Worm (Caenorhabditis elegans) whole organism, L3 larva: ENCODE data around the gene F23H11.7.

ENCODE experiments used
- R02D3.7 ChIP-seq: fragments of 150-350 bp; optimal IDR thresholded peaks from 2 replicates; lab custom pipeline; 2014; ENCODE audit warnings: missing biosample characterization, missing genetic modification characterization
- ama-1 ChIP-seq: fragments of 150-350 bp; optimal IDR thresholded peaks from 2 replicates; lab custom pipeline; 2018
- ceh-16 ChIP-seq: sonication (generic microtip); optimal IDR thresholded peaks from 2 replicates; lab custom pipeline; 2017; ENCODE audit warnings: missing biosample characterization, missing genetic modification characterization
- ceh-28 ChIP-seq: fragments of 150-350 bp; optimal IDR thresholded peaks from 2 replicates; lab custom pipeline; 2014; ENCODE audit warnings: missing biosample characterization, missing genetic modification reagents, missing genetic modification characterization
- daf-12 ChIP-seq: fragments of 150-350 bp; optimal IDR thresholded peaks from 2 replicates; lab custom pipeline; 2014; ENCODE audit warnings: missing biosample characterization, missing genetic modification reagents, missing genetic modification characterization
- egl-5 ChIP-seq: fragments of 150-350 bp; optimal IDR thresholded peaks from 2 replicates; lab custom pipeline; 2017; ENCODE audit warnings: missing biosample characterization, missing genetic modification reagents, missing genetic modification characterization, inconsistent platforms
- elt-1 ChIP-seq: fragments of 150-350 bp; optimal IDR thresholded peaks from 2 replicates; lab custom pipeline; 2014; ENCODE audit warnings: missing biosample characterization, missing genetic modification characterization
- elt-2 ChIP-seq: sonication (generic microtip); optimal IDR thresholded peaks from 2 replicates; lab custom pipeline; 2016; ENCODE audit warnings: missing genetic modification reagents, mild to moderate bottlenecking, missing genetic modification characterization, missing compliant biosample characterization
- fkh-2 ChIP-seq: fragments of 150-350 bp; optimal IDR thresholded peaks from 2 replicates; lab custom pipeline; 2014; ENCODE audit warnings: missing biosample characterization, missing genetic modification reagents, missing genetic modification characterization
- hmg-11 ChIP-seq: sonication (generic microtip); optimal IDR thresholded peaks from 2 replicates; lab custom pipeline; 2016; ENCODE audit warnings: missing genetic modification characterization, missing compliant biosample characterization
- jun-1 ChIP-seq: fragments of 150-350 bp; optimal IDR thresholded peaks from 2 replicates; lab custom pipeline; 2014; ENCODE audit warnings: missing biosample characterization, missing genetic modification reagents, missing genetic modification characterization
- lin-15B ChIP-seq: fragments of 150-350 bp; optimal IDR thresholded peaks from 2 replicates; lab custom pipeline; 2014; ENCODE audit warnings: missing biosample characterization, missing genetic modification characterization
- lin-39 ChIP-seq: fragments of 150-350 bp; optimal IDR thresholded peaks from 2 replicates; lab custom pipeline; 2018; ENCODE audit warnings: missing biosample characterization, missing genetic modification reagents, missing genetic modification characterization
- lsy-12 ChIP-seq: sonication (generic microtip); optimal IDR thresholded peaks from 2 replicates; lab custom pipeline; 2016; ENCODE audit warnings: mild to moderate bottlenecking, missing genetic modification characterization, missing compliant biosample characterization
- nfya-1 ChIP-seq: sonication (generic microtip); optimal IDR thresholded peaks from 2 replicates; lab custom pipeline; 2017; ENCODE audit warnings: missing genetic modification characterization, mild to moderate bottlenecking, missing compliant biosample characterization, antibody characterized with exemption, moderate library complexity; ENCODE audit not compliant: insufficient read depth
- nhr-11 ChIP-seq: fragments of 150-350 bp; optimal IDR thresholded peaks from 2 replicates; lab custom pipeline; 2014; ENCODE audit warnings: missing biosample characterization, missing genetic modification characterization
- nhr-23 ChIP-seq: fragments of 150-350 bp; optimal IDR thresholded peaks from 2 replicates; lab custom pipeline; 2014; ENCODE audit warnings: missing biosample characterization, missing genetic modification reagents, missing genetic modification characterization
- nhr-237 ChIP-seq: fragments of 150-350 bp; optimal IDR thresholded peaks from 2 replicates; lab custom pipeline; 2014; ENCODE audit warnings: missing biosample characterization, missing genetic modification characterization
- nhr-25 ChIP-seq: sonication (generic microtip); optimal IDR thresholded peaks from 2 replicates; lab custom pipeline; 2017; ENCODE audit warnings: missing biosample characterization, missing genetic modification characterization
- nhr-28 ChIP-seq: fragments of 150-350 bp; optimal IDR thresholded peaks from 2 replicates; lab custom pipeline; 2014; ENCODE audit warnings: missing biosample characterization, missing genetic modification characterization
- nhr-67 ChIP-seq: fragments of 150-350 bp; optimal IDR thresholded peaks from 2 replicates; lab custom pipeline; 2014; ENCODE audit warnings: missing biosample characterization, missing genetic modification characterization
- nhr-77 ChIP-seq: fragments of 150-350 bp; optimal IDR thresholded peaks from 2 replicates; lab custom pipeline; 2014; ENCODE audit warnings: missing biosample characterization, missing genetic modification characterization
- pha-4 ChIP-seq: fragments of 150-350 bp; optimal IDR thresholded peaks from 2 replicates; lab custom pipeline; 2014; ENCODE audit warnings: missing biosample characterization, missing genetic modification reagents, missing genetic modification characterization
- pqm-1 ChIP-seq: fragments of 150-350 bp; optimal IDR thresholded peaks from 2 replicates; lab custom pipeline; 2017; ENCODE audit warnings: missing biosample characterization, missing genetic modification characterization, inconsistent platforms
- sea-2 ChIP-seq: fragments of 150-350 bp; sonication (generic microtip); optimal IDR thresholded peaks from 4 replicates; lab custom pipeline; 2014; ENCODE audit warnings: missing biosample characterization, missing genetic modification reagents, missing genetic modification characterization
- snpc-4 ChIP-seq: fragments of 150-350 bp; optimal IDR thresholded peaks from 2 replicates; lab custom pipeline; 2014; ENCODE audit warnings: missing biosample characterization, missing genetic modification characterization
- tbx-2 ChIP-seq: sonication (generic microtip); optimal IDR thresholded peaks from 2 replicates; lab custom pipeline; 2016; ENCODE audit warnings: mild to moderate bottlenecking, missing genetic modification characterization, missing compliant biosample characterization
- unc-39 ChIP-seq: sonication (generic microtip); optimal IDR thresholded peaks from 4 replicates; lab custom pipeline; 2017; ENCODE audit warnings: missing biosample characterization, missing genetic modification characterization
- unc-62 ChIP-seq: fragments of 150-350 bp; sonication (generic microtip); optimal IDR thresholded peaks from 4 replicates; lab custom pipeline; 2014; ENCODE audit warnings: missing biosample characterization, missing genetic modification reagents, missing genetic modification characterization
- zag-1 ChIP-seq: fragments of 150-350 bp; optimal IDR thresholded peaks from 2 replicates; lab custom pipeline; 2014; ENCODE audit warnings: missing biosample characterization, missing genetic modification characterization

F23H11.7 gene

DNA sequence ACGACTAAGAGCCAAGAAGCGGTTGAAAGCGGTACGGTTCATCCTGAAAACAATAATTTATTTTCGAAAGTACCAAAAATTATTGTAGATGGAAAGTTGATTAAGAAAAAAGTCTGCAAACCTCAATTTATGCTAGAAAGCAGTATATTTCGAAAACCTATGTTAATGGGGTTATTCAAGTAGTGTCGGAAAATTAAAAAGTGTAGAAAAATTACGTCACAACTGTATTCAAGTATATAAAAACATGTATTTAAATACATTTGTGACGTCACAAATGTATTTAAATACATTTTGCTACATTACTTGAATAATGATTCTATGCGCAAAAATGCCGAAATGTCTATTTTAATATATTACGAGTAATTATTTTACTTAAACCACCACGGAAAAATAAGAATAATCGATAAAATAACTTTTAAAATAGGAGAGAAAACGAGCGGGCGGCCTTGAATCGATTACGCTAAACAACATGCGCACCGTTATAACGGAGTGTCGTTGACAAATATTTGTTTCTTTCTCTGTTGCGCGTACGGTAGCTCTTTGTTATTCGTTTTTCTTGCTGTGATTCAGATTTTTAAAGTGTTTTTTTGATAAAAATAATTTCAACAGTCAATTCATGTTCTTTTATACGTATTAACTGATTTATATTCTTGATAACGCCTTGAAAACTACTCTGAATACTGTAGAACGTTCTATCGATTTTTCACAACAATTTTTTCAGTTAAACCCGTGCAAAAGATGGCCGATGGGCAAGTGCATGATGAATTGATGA lies 8.5 kb downstream of the F23H11.7 start, which contains the start of the genes F23H11.5 and bra-2:
F23H11.5 (minus strand) TSS at position 51 of the 772 bp plus-strand sequence.
bra-2 (plus strand) TSS at position 722 of the 772 bp plus-strand sequence.
- TF ChIP-seq pqm-1 (tag; lab: Kevin White, UChicago), result no peak
- peak; percentile 13 for TF ChIP-seq nhr-23 (tag; lab: Kevin White, UChicago)
- TF ChIP-seq ceh-28, result peak; percentile 66
- TF ChIP-seq lin-15B (tag; lab: Kevin White, UChicago), result peak; percentile 39
- peak; percentile 50 for TF ChIP-seq nfya-1 (tag; lab: Kevin White, UChicago)
- peak; percentile 54 for TF ChIP-seq snpc-4 (tag; lab: Kevin White, UChicago)
- TF ChIP-seq elt-2 (tag; lab: Kevin White, UChicago), result peak; percentile 19
- no peak for TF ChIP-seq nhr-28 (tag; lab: Kevin White, UChicago)
- TF ChIP-seq pha-4 (tag; lab: Kevin White, UChicago), result peak; percentile 62
- peak; percentile 64 for TF ChIP-seq nhr-25

DNA sequence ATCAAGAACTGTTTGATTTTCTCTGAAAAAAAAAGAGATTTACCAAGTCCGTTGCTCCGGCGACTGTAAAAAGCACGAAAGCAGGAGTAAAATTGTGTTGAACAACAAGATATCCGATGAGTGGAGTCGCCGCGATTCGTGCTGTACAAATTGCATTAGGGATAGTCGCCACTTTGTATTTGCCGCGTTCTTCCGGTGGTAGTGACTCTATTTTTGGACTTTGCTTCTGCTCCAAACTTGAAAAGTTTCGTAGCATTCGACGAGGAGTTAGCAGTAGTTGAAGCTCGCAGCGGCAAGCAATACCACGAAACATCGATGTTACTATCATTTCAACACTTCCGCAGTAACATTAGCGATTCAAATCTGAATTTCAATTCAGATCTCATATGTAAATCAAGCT lies 9.7 kb downstream of the F23H11.7 start, which contains the start of gene crls-1:
crls-1 (minus strand) TSS at position 363 of the 400 bp plus-strand sequence.
- TF ChIP-seq nhr-67 (no peak), lin-39 (tag; lab: Kevin White, UChicago) (no peak), ama-1 (lab: Kevin White, UChicago) (peak; percentile 51), unc-39 (tag; lab: Kevin White, UChicago) (no peak), nfya-1 (tag; lab: Kevin White, UChicago) (no peak)

- TF ChIP-seq nhr-23 (tag; lab: Kevin White, UChicago), result peak; percentile 21
- TF ChIP-seq tbx-2, result no peak
- TF ChIP-seq pha-4 (tag; lab: Kevin White, UChicago), result peak; percentile 79
- TF ChIP-seq nhr-237 (tag; lab: Kevin White, UChicago), result no peak
- no peak for TF ChIP-seq ceh-16
- peak; percentile 56 for TF ChIP-seq jun-1 (tag; lab: Kevin White, UChicago)
- TF ChIP-seq nhr-11, result no peak
- peak; percentile 31 for TF ChIP-seq nhr-25
- TF ChIP-seq nhr-67, result no peak
- TF ChIP-seq hmg-11 (tag; lab: Kevin White, UChicago), result peak; percentile 38
- TF ChIP-seq sea-2 (GFP tag; lab: Kevin White, UChicago), result no peak
- TF ChIP-seq, all 47 proteins: peak for 5
These were observed 11.2 kb downstream of the F23H11.7 start for ce11 chrIII:907990-908389.

DNA sequence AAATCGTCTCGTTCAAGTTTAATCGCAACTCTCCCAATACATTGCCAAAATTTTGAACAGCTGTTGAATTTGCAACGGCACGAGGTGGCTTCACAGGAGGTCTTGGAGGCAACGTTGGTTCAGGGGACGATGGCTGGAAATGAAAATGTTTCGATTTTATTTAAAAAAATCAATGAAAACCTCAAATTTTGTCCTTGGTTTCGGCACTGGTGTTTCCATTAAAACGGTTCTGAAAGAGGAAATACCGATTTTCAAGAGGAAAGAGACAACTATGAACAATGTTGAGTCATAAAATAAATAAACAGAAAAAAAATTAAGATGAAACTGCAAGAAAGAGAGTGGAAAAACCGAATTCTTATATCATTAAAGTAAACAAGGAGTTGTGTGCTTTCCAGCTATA lies 11.9 kb downstream of the F23H11.7 start, which contains the start of gene F23H11.4:
F23H11.4 (minus strand) TSS at position 229 of the 400 bp plus-strand sequence.
- TF ChIP-seq pha-4 (tag; lab: Kevin White, UChicago) (peak; percentile 54), elt-1 (tag; lab: Kevin White, UChicago) (no peak)
- TF ChIP-seq, all 47 proteins: peak for 1

DNA sequence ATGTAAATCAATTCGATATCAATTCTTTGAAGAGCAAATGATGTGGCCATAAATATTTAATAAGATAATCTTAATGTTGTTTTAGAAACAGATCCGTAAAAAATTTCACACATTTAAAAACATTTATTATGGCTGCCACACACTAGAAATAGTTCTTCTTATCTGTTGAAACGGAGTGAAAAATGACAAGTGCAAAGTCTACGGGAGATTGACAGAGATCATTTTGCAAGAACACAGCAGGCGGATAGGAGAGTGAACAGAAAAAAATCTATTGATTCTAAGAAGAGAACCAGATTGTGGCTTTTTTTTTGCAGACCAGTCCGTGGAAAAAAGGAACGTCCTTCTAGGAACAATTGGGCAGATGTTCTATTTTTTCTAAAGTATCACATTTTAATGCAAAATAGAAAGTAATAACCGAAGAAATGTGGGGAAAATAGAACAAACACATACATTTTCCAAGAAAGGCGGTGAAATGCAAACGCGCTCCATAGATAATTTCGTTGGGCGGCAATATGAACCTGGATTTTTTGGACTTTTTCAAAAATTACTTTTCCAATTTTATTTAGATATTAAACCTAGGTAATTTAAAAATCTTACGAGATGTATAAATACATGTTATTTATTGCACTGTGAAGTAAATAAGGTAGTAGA lies 17.5 kb downstream of the F23H11.7 start:
- TF ChIP-seq lin-15B (tag; lab: Kevin White, UChicago) (peak; percentile 32), unc-39 (tag; lab: Kevin White, UChicago) (no peak), pha-4 (tag; lab: Kevin White, UChicago) (peak; percentile 33), elt-2 (tag; lab: Kevin White, UChicago) (peak; percentile 34), nhr-77 (no peak), hmg-11 (tag; lab: Kevin White, UChicago) (peak; percentile 9), nhr-23 (tag; lab: Kevin White, UChicago) (peak; percentile 11)

DNA sequence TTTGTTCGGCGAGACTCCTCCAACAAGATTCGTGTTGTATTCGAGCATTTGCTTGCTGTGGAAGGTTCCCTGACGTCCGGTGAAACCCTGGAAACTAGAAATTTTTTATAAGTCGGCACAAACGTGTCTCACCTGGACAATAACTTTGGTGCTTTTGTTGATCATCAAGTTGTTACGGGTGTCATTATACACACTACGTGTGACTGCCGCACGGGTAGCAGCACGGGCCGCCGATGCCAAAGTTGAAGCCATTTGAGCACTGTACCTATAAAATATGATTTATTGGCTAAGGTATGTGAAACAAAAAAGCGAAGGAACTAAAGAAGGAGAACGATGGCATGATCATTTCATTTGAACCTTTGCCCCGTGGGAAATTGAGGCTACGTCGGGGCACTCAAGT lies 18.1 kb downstream of the F23H11.7 start, which contains the start of gene sucl-2:
sucl-2 (minus strand) TSS at position 265 of the 400 bp plus-strand sequence.
- no peak for TF ChIP-seq fkh-2 (tag; lab: Kevin White, UChicago)
- no peak for TF ChIP-seq egl-5 (tag; lab: Kevin White, UChicago)
- TF ChIP-seq unc-39 (tag; lab: Kevin White, UChicago), result no peak
- TF ChIP-seq ceh-16, result no peak
- no peak for TF ChIP-seq R02D3.7
- TF ChIP-seq nhr-28 (tag; lab: Kevin White, UChicago), result no peak
- TF ChIP-seq daf-12 (tag; lab: Kevin White, UChicago), result no peak
- no peak for TF ChIP-seq snpc-4 (tag; lab: Kevin White, UChicago)
- TF ChIP-seq lsy-12 (tag; lab: Kevin White, UChicago), result no peak
- no peak for TF ChIP-seq unc-62 (GFP tag; lab: Kevin White, UChicago)
- no peak for TF ChIP-seq elt-1 (tag; lab: Kevin White, UChicago)
- TF ChIP-seq jun-1 (tag; lab: Kevin White, UChicago), result no peak
- TF ChIP-seq nhr-11, result no peak
- no peak for TF ChIP-seq zag-1
